Worm (Caenorhabditis elegans) whole organism, L1 larva: Measurements from ENCODE around the gene sahd-1.

Source experiments
- C16A3.4 ChIP-seq: fragments of 150-350 bp; optimal IDR thresholded peaks from 2 replicates; lab custom pipeline; 2014; ENCODE audit warnings: missing biosample characterization, missing genetic modification characterization
- aha-1 ChIP-seq: fragments of 150-350 bp; optimal IDR thresholded peaks from 2 replicates; lab custom pipeline; 2014; ENCODE audit warnings: missing biosample characterization, missing genetic modification characterization
- aly-2 ChIP-seq: fragments of 150-350 bp; optimal IDR thresholded peaks from 2 replicates; lab custom pipeline; 2014; ENCODE audit warnings: missing biosample characterization, missing genetic modification characterization
- ama-1 ChIP-seq: fragments of 150-350 bp; optimal IDR thresholded peaks from 2 replicates; lab custom pipeline; 2014
- blmp-1 ChIP-seq: fragments of 150-350 bp; optimal IDR thresholded peaks from 2 replicates; lab custom pipeline; 2014; ENCODE audit warnings: missing biosample characterization, missing genetic modification characterization
- efl-1 ChIP-seq, 4 experiments: fragments of 150-350 bp; optimal IDR thresholded peaks in 3 of 4; peaks in 1 of 4; 1 replicate in 1 of 4; 2 replicates in 3 of 4; lab custom pipeline; 2014; ENCODE audit warnings: missing biosample characterization in 2 of 4, missing genetic modification characterization in 2 of 4, missing genetic modification reagents in 2 of 4
- efl-3 ChIP-seq: fragments of 200-800 bp; sonication (Bioruptor generic); optimal IDR thresholded peaks from 2 replicates; lab custom pipeline; 2018; ENCODE audit warnings: mild to moderate bottlenecking, missing genetic modification characterization, missing compliant biosample characterization
- elt-2 ChIP-seq: sonication (generic microtip); optimal IDR thresholded peaks from 2 replicates; lab custom pipeline; 2016; ENCODE audit warnings: missing genetic modification characterization, mild to moderate bottlenecking, inconsistent platforms, missing compliant biosample characterization, missing genetic modification reagents
- elt-3 ChIP-seq, 6 experiments: fragments of 150-350 bp in 1 of 6; sonication (generic microtip); optimal IDR thresholded peaks; 2 replicates each; lab custom pipeline; 2017 to 2018; ENCODE audit warnings: missing biosample characterization in 6 of 6, missing genetic modification characterization in 6 of 6, inconsistent platforms in 1 of 6
- ets-5 ChIP-seq: fragments of 200-800 bp; sonication (Bioruptor generic); IDR thresholded peaks from 2 replicates; pipeline ENCODE4 v1.3.6; 2022; ENCODE audit warnings: missing genetic modification characterization, missing compliant biosample characterization
- fkh-10 ChIP-seq: sonication (generic microtip); optimal IDR thresholded peaks from 2 replicates; lab custom pipeline; 2017; ENCODE audit warnings: missing biosample characterization, missing genetic modification reagents, missing genetic modification characterization
- hlh-17 ChIP-seq: fragments of 200-800 bp; sonication (Bioruptor generic); optimal IDR thresholded peaks from 2 replicates; lab custom pipeline; 2018; ENCODE audit warnings: missing genetic modification characterization, mild to moderate bottlenecking, missing compliant biosample characterization, moderate library complexity, borderline replicate concordance
- hlh-4 ChIP-seq: sonication (generic microtip); optimal IDR thresholded peaks from 2 replicates; lab custom pipeline; 2016; ENCODE audit warnings: mild to moderate bottlenecking, missing genetic modification characterization, missing compliant biosample characterization
- hpl-2 ChIP-seq: fragments of 150-350 bp; optimal IDR thresholded peaks from 2 replicates; lab custom pipeline; 2014; ENCODE audit warnings: missing biosample characterization, missing genetic modification reagents, missing genetic modification characterization
- irx-1 ChIP-seq: sonication (generic microtip); optimal IDR thresholded peaks from 2 replicates; lab custom pipeline; 2016; ENCODE audit warnings: missing genetic modification characterization, missing compliant biosample characterization
- lin-13 ChIP-seq: fragments of 150-350 bp; optimal IDR thresholded peaks from 2 replicates; lab custom pipeline; 2014; ENCODE audit warnings: missing biosample characterization, missing genetic modification reagents, missing genetic modification characterization
- lin-14 ChIP-seq: fragments of 200-800 bp; sonication (Bioruptor generic); optimal IDR thresholded peaks from 2 replicates; lab custom pipeline; 2018; ENCODE audit warnings: mild to moderate bottlenecking, missing genetic modification characterization, moderate library complexity, missing compliant biosample characterization
- lin-15B ChIP-seq: fragments of 150-350 bp; sonication (generic microtip); optimal IDR thresholded peaks from 3 replicates; lab custom pipeline; 2014; ENCODE audit warnings: missing biosample characterization, missing genetic modification characterization
- lsy-2 ChIP-seq, 2 experiments: fragments of 150-350 bp; optimal IDR thresholded peaks; 2 replicates each; lab custom pipeline; 2014; ENCODE audit warnings: missing biosample characterization in 2 of 2, missing genetic modification characterization in 2 of 2
- mab-9 ChIP-seq: fragments of 200-800 bp; sonication (Bioruptor generic); IDR thresholded peaks from 2 replicates; pipeline ENCODE4 v1.3.6; 2022; ENCODE audit warnings: missing genetic modification reagents, missing genetic modification characterization, missing compliant biosample characterization
- mdl-1 ChIP-seq, 2 experiments: fragments of 150-350 bp; optimal IDR thresholded peaks; 2 replicates each; lab custom pipeline; 2014 to 2017; ENCODE audit warnings: missing biosample characterization in 2 of 2, missing genetic modification characterization in 2 of 2, inconsistent platforms in 1 of 2
- mep-1 ChIP-seq: fragments of 150-350 bp; optimal IDR thresholded peaks from 2 replicates; lab custom pipeline; 2014; ENCODE audit warnings: missing biosample characterization, missing genetic modification characterization
- nhr-12 ChIP-seq: sonication (generic microtip); optimal IDR thresholded peaks from 2 replicates; lab custom pipeline; 2017; ENCODE audit warnings: missing biosample characterization, missing genetic modification characterization
- nhr-19 ChIP-seq: fragments of 200-800 bp; sonication (Bioruptor generic); conservative IDR thresholded peaks from 2 replicates; pipeline ENCODE4 v1.3.6; 2022; ENCODE audit warnings: missing genetic modification characterization, missing compliant biosample characterization
- nhr-28 ChIP-seq: fragments of 150-350 bp; optimal IDR thresholded peaks from 2 replicates; lab custom pipeline; 2014; ENCODE audit warnings: missing biosample characterization, missing genetic modification characterization
- nhr-76 ChIP-seq: sonication (generic microtip); optimal IDR thresholded peaks from 2 replicates; lab custom pipeline; 2017; ENCODE audit warnings: missing biosample characterization, missing genetic modification characterization
- nhr-84 ChIP-seq: sonication (generic microtip); optimal IDR thresholded peaks from 2 replicates; lab custom pipeline; 2017; ENCODE audit warnings: missing biosample characterization, missing genetic modification characterization
- nhr-85 ChIP-seq: sonication (generic microtip); peaks from one replicate; lab custom pipeline; 2016; ENCODE audit warnings: missing genetic modification characterization, inconsistent platforms, missing compliant biosample characterization
- nhr-90 ChIP-seq: sonication (generic microtip); optimal IDR thresholded peaks from 2 replicates; lab custom pipeline; 2016; ENCODE audit warnings: mild to moderate bottlenecking, missing genetic modification characterization, missing compliant biosample characterization; ENCODE audit not compliant: poor library complexity
- pag-3 ChIP-seq: sonication (generic microtip); optimal IDR thresholded peaks from 2 replicates; lab custom pipeline; 2017; ENCODE audit warnings: missing genetic modification characterization, mild to moderate bottlenecking, missing compliant biosample characterization, antibody characterized with exemption, borderline replicate concordance; ENCODE audit not compliant: insufficient read depth
- swsn-7 ChIP-seq: sonication (generic microtip); optimal IDR thresholded peaks from 2 replicates; lab custom pipeline; 2016; ENCODE audit warnings: missing genetic modification characterization, missing compliant biosample characterization
- tbx-2 ChIP-seq: sonication (generic microtip); optimal IDR thresholded peaks from 2 replicates; lab custom pipeline; 2016; ENCODE audit warnings: missing genetic modification characterization, missing compliant biosample characterization
- tlp-1 ChIP-seq: fragments of 150-350 bp; optimal IDR thresholded peaks from 2 replicates; lab custom pipeline; 2014; ENCODE audit warnings: missing biosample characterization, missing genetic modification characterization
- unc-86 ChIP-seq: sonication (generic microtip); optimal IDR thresholded peaks from 2 replicates; lab custom pipeline; 2016; ENCODE audit warnings: missing genetic modification characterization, missing compliant biosample characterization
- unc-98 ChIP-seq: fragments of 200-800 bp; sonication (Bioruptor generic); IDR thresholded peaks from 2 replicates; pipeline ENCODE4 v1.3.6; 2022; ENCODE audit warnings: missing genetic modification characterization, missing compliant biosample characterization
- vab-15 ChIP-seq: sonication (generic microtip); optimal IDR thresholded peaks from 2 replicates; lab custom pipeline; 2017; ENCODE audit warnings: missing genotype, mild to moderate bottlenecking, missing genetic modification characterization, missing compliant biosample characterization
- zag-1 ChIP-seq: fragments of 150-350 bp; optimal IDR thresholded peaks from 2 replicates; lab custom pipeline; 2014; ENCODE audit warnings: missing biosample characterization, missing genetic modification characterization
- zip-4 ChIP-seq: fragments of 200-800 bp; sonication (Bioruptor generic); optimal IDR thresholded peaks from 2 replicates; lab custom pipeline; 2018; ENCODE audit warnings: mild to moderate bottlenecking, missing genetic modification characterization, moderate library complexity, missing compliant biosample characterization
- ztf-11 ChIP-seq, 2 experiments: sonication (generic microtip); optimal IDR thresholded peaks; 2 replicates each; lab custom pipeline; 2016 to 2017; ENCODE audit warnings: missing genetic modification characterization in 2 of 2, missing biosample characterization in 1 of 2, missing compliant biosample characterization in 1 of 2
- ztf-4 ChIP-seq: fragments of 150-350 bp; optimal IDR thresholded peaks from 2 replicates; lab custom pipeline; 2014; ENCODE audit warnings: missing biosample characterization, missing genetic modification characterization

Gene sahd-1

ce11 chrII:5543476-5544144 is 28.9 kb upstream of the sahd-1 start (continued):
- TF ChIP-seq hpl-2 (GFP tag; lab: Kevin White, UChicago) (peak; percentile 98), nhr-12 (tag; lab: Kevin White, UChicago) (peak; percentile 68), vab-15 (peak; percentile 87), tbx-2 (tag; lab: Kevin White, UChicago) (peak; percentile 100), irx-1 (tag; lab: Kevin White, UChicago) (peak; percentile 99), ama-1 (peak; percentile 100), elt-2 (peak; percentile 100), swsn-7 (peak; percentile 100), mab-9 (GFP tag; lab: Robert Waterston, UW) (peak; percentile 98), tlp-1 (no peak), ztf-4 (tag; lab: Kevin White, UChicago) (peak; percentile 99), unc-98 (peak; percentile 79), nhr-19 (GFP tag; lab: Robert Waterston, UW) (peak; percentile 99), lin-13 (peak; percentile 96), efl-3 (GFP tag; lab: Kevin White, UChicago) (peak; percentile 83), hlh-17 (GFP tag; lab: Kevin White, UChicago) (peak; percentile 92), nhr-84 (tag; lab: Kevin White, UChicago) (peak; percentile 78), nhr-90 (tag; lab: Kevin White, UChicago) (peak; percentile 100), unc-86 (peak; percentile 98), lin-14 (GFP tag; lab: Kevin White, UChicago) (peak; percentile 99), aha-1 (tag; lab: Kevin White, UChicago) (peak; percentile 62), nhr-28 (peak; percentile 69), nhr-76 (peak; percentile 98), ets-5 (0 out of 2 replicates have a peak, but pooled peaks have one; percentile 74), zag-1 (tag; lab: Kevin White, UChicago) (peak; percentile 95), mdl-1 (tag; optimal IDR thresholded peaks at IDR 0.05; lab: Kevin White, UChicago) (peak; percentile 38 to 93), ztf-11 (tag; optimal IDR thresholded peaks at IDR 0.05; lab: Kevin White, UChicago) (peak in 1 of 2 experiments; percentile 93), fkh-10 (GFP tag; lab: Kevin White, UChicago) (peak; percentile 99), elt-3 (tag; optimal IDR thresholded peaks at IDR 0.05; lab: Kevin White, UChicago) (peak; percentile 47 to 98 (median 80)), hlh-4 (tag; lab: Kevin White, UChicago) (peak; percentile 49), C16A3.4 (tag; lab: Kevin White, UChicago) (peak; percentile 99), efl-1 (optimal IDR thresholded peaks at IDR 0.05; lab: Kevin White, UChicago) (peak; percentile 92 to 93), efl-1 (GFP tag; optimal IDR thresholded peaks at IDR 0.05 in 1 of 2; lab: Kevin White, UChicago) (peak; percentile 80 to 98), zip-4 (GFP tag; lab: Kevin White, UChicago) (peak; percentile 95)

ce11 chrII:5541685-5542084 is 26.9 kb upstream of the sahd-1 start, which contains the start of gene C17C3.24:
TSS of gene C17C3.24 (minus strand) at chrII:5541785.
- no peak for TF ChIP-seq ets-5
- TF ChIP-seq blmp-1 (tag; lab: Kevin White, UChicago), result no peak
- no peak for TF ChIP-seq mep-1 (tag; lab: Kevin White, UChicago)
- TF ChIP-seq aly-2, result no peak
- TF ChIP-seq lsy-2 (tag; optimal IDR thresholded peaks at IDR 0.05; lab: Kevin White, UChicago), result no peak
- TF ChIP-seq pag-3, result no peak
- TF ChIP-seq vab-15, result no peak
- no peak for TF ChIP-seq nhr-85 (tag; lab: Kevin White, UChicago)
- no peak for TF ChIP-seq lin-15B (tag; lab: Kevin White, UChicago)
- TF ChIP-seq efl-1 (optimal IDR thresholded peaks at IDR 0.05; lab: Kevin White, UChicago), result no peak
- TF ChIP-seq efl-1 (GFP tag; optimal IDR thresholded peaks at IDR 0.05 in 1 of 2; lab: Kevin White, UChicago), result no peak
- no peak for TF ChIP-seq elt-3 (tag; optimal IDR thresholded peaks at IDR 0.05; lab: Kevin White, UChicago)
- TF ChIP-seq zag-1 (tag; lab: Kevin White, UChicago), result no peak
